Fruit fly (Drosophila melanogaster) whole organism, embryonic: ENCODE data around the gene hop.
A peak's percentile ranks its signal among the peaks of the same experiment; 100 is the strongest.

Source experiments
- Atf3 ChIP-seq: fragments of 200-800 bp; sonication (Bioruptor generic); optimal IDR thresholded peaks from 3 replicates; lab custom pipeline; 2016; ENCODE audit warnings: missing biosample characterization, missing genetic modification characterization
- Awh ChIP-seq: fragments of 200-800 bp; sonication (Bioruptor generic); IDR thresholded peaks from 2 replicates; pipeline ENCODE4, ENCODE4 v1.3.6; 2022; ENCODE audit warnings: missing biosample characterization, missing genetic modification characterization
- Blimp-1 ChIP-seq: fragments of 200-800 bp; sonication (Bioruptor generic); optimal IDR thresholded peaks from 3 replicates; lab custom pipeline; 2018; ENCODE audit warnings: missing biosample characterization, missing genetic modification characterization, mild to moderate bottlenecking, moderate library complexity, missing genetic modification reagents
- CG1024 ChIP-seq: fragments of 200-800 bp; sonication (Bioruptor generic); IDR thresholded peaks from 2 replicates; pipeline ENCODE4 v1.3.6; 2022; ENCODE audit warnings: missing biosample characterization, missing genetic modification characterization
- CG11695 ChIP-seq: fragments of 200-800 bp; sonication (Bioruptor generic); IDR thresholded peaks from 3 replicates; pipeline ENCODE4 v1.3.6; 2022; ENCODE audit warnings: missing biosample characterization, missing genetic modification characterization
- CG13775 ChIP-seq: fragments of 200-800 bp; sonication (Bioruptor generic); optimal IDR thresholded peaks from 3 replicates; lab custom pipeline; 2017; ENCODE audit warnings: missing biosample characterization, mild to moderate bottlenecking, missing genetic modification characterization
- CG14014 ChIP-seq: fragments of 200-800 bp; sonication (Bioruptor generic); IDR thresholded peaks from 2 replicates; pipeline ENCODE4 v1.3.6; 2022; ENCODE audit warnings: missing biosample characterization, missing genetic modification characterization
- CG15269 ChIP-seq: fragments of 200-800 bp; sonication (Bioruptor generic); optimal IDR thresholded peaks from 2 replicates; lab custom pipeline; 2018; ENCODE audit warnings: missing biosample characterization, mild to moderate bottlenecking, missing genetic modification characterization, moderate library complexity
- CG1603 ChIP-seq: fragments of 200-800 bp; sonication (Bioruptor generic); optimal IDR thresholded peaks from 2 replicates; lab custom pipeline; 2019; ENCODE audit warnings: missing biosample characterization, mild to moderate bottlenecking, missing genetic modification characterization, moderate library complexity
- CG17829 ChIP-seq: fragments of 200-800 bp; optimal IDR thresholded peaks from 2 replicates; lab custom pipeline; 2019; ENCODE audit warnings: missing biosample characterization, mild to moderate bottlenecking, missing genetic modification characterization, moderate library complexity
- CG18599 ChIP-seq: fragments of 200-800 bp; sonication (Bioruptor generic); optimal IDR thresholded peaks from 3 replicates; lab custom pipeline; 2017; ENCODE audit warnings: missing biosample characterization, missing genetic modification characterization, mild to moderate bottlenecking, moderate library complexity, missing genetic modification reagents
- CG18619 ChIP-seq: fragments of 200-800 bp; sonication (Bioruptor generic); optimal IDR thresholded peaks from 3 replicates; lab custom pipeline; 2017; ENCODE audit warnings: missing biosample characterization, mild to moderate bottlenecking, missing genetic modification characterization
- CG2120 ChIP-seq: fragments of 200-800 bp; sonication (Bioruptor generic); optimal IDR thresholded peaks from 3 replicates; lab custom pipeline; 2016; ENCODE audit warnings: missing biosample characterization, missing genetic modification characterization
- CG2129 ChIP-seq: fragments of 200-800 bp; sonication (Bioruptor generic); IDR thresholded peaks from 2 replicates; pipeline ENCODE4 v1.3.6; 2022; ENCODE audit warnings: missing biosample characterization, missing genetic modification characterization; ENCODE audit not compliant: partially characterized antibody
- CG2678 ChIP-seq: fragments of 200-800 bp; sonication (Bioruptor generic); optimal IDR thresholded peaks from 3 replicates; lab custom pipeline; 2019; ENCODE audit warnings: missing biosample characterization, mild to moderate bottlenecking, missing genetic modification characterization, moderate library complexity
- CG33557 ChIP-seq: fragments of 200-800 bp; sonication (Bioruptor generic); optimal IDR thresholded peaks from 2 replicates; lab custom pipeline; 2019; ENCODE audit warnings: missing biosample characterization, mild to moderate bottlenecking, missing genetic modification characterization, moderate library complexity
- CG3407 ChIP-seq: fragments of 200-800 bp; sonication (Bioruptor generic); optimal IDR thresholded peaks from 2 replicates; lab custom pipeline; 2018; ENCODE audit warnings: missing biosample characterization, mild to moderate bottlenecking, missing genetic modification characterization
- CG34224 ChIP-seq: fragments of 200-800 bp; sonication (Bioruptor generic); IDR thresholded peaks from 3 replicates; pipeline ENCODE4 v1.3.6; 2022; ENCODE audit warnings: missing biosample characterization, missing genetic modification characterization; ENCODE audit not compliant: partially characterized antibody
- CG34376 ChIP-seq: fragments of 200-800 bp; sonication (Bioruptor generic); optimal IDR thresholded peaks from 2 replicates; lab custom pipeline; 2018; ENCODE audit warnings: missing biosample characterization, mild to moderate bottlenecking, missing genetic modification characterization
- CG43689 ChIP-seq: fragments of 200-800 bp; sonication (Bioruptor generic); IDR thresholded peaks from 2 replicates; pipeline ENCODE4 v1.3.6; 2022; ENCODE audit warnings: missing biosample characterization, missing genetic modification characterization
- CG4404 ChIP-seq: fragments of 200-800 bp; sonication (Bioruptor generic); IDR thresholded peaks from 2 replicates; pipeline ENCODE4 v1.3.6; 2022; ENCODE audit warnings: missing biosample characterization, missing genetic modification characterization
- CG4854 ChIP-seq: fragments of 200-800 bp; sonication (Bioruptor generic); optimal IDR thresholded peaks from 2 replicates; lab custom pipeline; 2016; ENCODE audit warnings: missing biosample characterization, missing genetic modification characterization, inconsistent platforms
- CG5245 ChIP-seq: fragments of 200-800 bp; sonication (Bioruptor generic); optimal IDR thresholded peaks from 3 replicates; lab custom pipeline; 2016; ENCODE audit warnings: missing biosample characterization, missing genetic modification characterization
- CG6854 ChIP-seq: fragments of 200-800 bp; sonication (Bioruptor generic); optimal IDR thresholded peaks from 3 replicates; lab custom pipeline; 2017; ENCODE audit warnings: missing biosample characterization, mild to moderate bottlenecking, missing genetic modification characterization
- CG9817 ChIP-seq: fragments of 200-800 bp; sonication (Bioruptor generic); optimal IDR thresholded peaks from 2 replicates; lab custom pipeline; 2018; ENCODE audit warnings: missing biosample characterization, mild to moderate bottlenecking, missing genetic modification characterization, moderate library complexity
- CHES-1-like ChIP-seq: fragments of 200-800 bp; sonication (Bioruptor generic); optimal IDR thresholded peaks from 2 replicates; lab custom pipeline; 2016; ENCODE audit warnings: missing biosample characterization, missing genetic modification characterization
- Dad ChIP-seq: fragments of 200-800 bp; sonication (Bioruptor generic); optimal IDR thresholded peaks from 3 replicates; lab custom pipeline; 2016; ENCODE audit warnings: missing biosample characterization, missing genetic modification characterization
- Hr51 ChIP-seq, 2 experiments: fragments of 200-800 bp; sonication (Bioruptor generic); optimal IDR thresholded peaks; 2 replicates in 1 of 2; 3 replicates in 1 of 2; lab custom pipeline; 2016 to 2018; ENCODE audit warnings: missing biosample characterization in 2 of 2, missing genetic modification characterization in 2 of 2, mild to moderate bottlenecking in 1 of 2, moderate library complexity in 1 of 2
- NC2β ChIP-seq: fragments of 200-800 bp; sonication (Bioruptor generic); optimal IDR thresholded peaks from 2 replicates; lab custom pipeline; 2016; ENCODE audit warnings: missing biosample characterization, missing genetic modification characterization
- PHDP ChIP-seq: fragments of 200-800 bp; sonication (Bioruptor generic); optimal IDR thresholded peaks from 3 replicates; lab custom pipeline; 2018; ENCODE audit warnings: missing biosample characterization, mild to moderate bottlenecking, missing genetic modification characterization, moderate library complexity
- Ravus ChIP-seq: fragments of 200-800 bp; sonication (Bioruptor generic); IDR thresholded peaks from 2 replicates; pipeline ENCODE4 v1.3.6; 2022; ENCODE audit warnings: missing biosample characterization, missing genetic modification characterization
- Xrp1 ChIP-seq: fragments of 200-800 bp; sonication (Bioruptor generic); IDR thresholded peaks from 2 replicates; pipeline ENCODE4 v1.3.6; 2022; ENCODE audit warnings: missing biosample characterization, missing genetic modification characterization
- bigmax ChIP-seq: fragments of 200-800 bp; sonication (Bioruptor generic); optimal IDR thresholded peaks from 2 replicates; lab custom pipeline; 2018; ENCODE audit warnings: missing biosample characterization, mild to moderate bottlenecking, missing genetic modification characterization
- exex ChIP-seq: fragments of 200-800 bp; sonication (Bioruptor generic); optimal IDR thresholded peaks from 4 replicates; lab custom pipeline; 2018; ENCODE audit warnings: missing biosample characterization, mild to moderate bottlenecking, missing genetic modification characterization, moderate library complexity
- ftz-f1 ChIP-seq: fragments of 200-800 bp; sonication (Bioruptor generic); optimal IDR thresholded peaks from 2 replicates; lab custom pipeline; 2016; ENCODE audit warnings: missing biosample characterization, missing genetic modification characterization
- klu ChIP-seq: fragments of 200-800 bp; sonication (Bioruptor generic); IDR thresholded peaks from 2 replicates; pipeline ENCODE4 v1.3.6; 2022; ENCODE audit warnings: missing biosample characterization, missing genetic modification characterization
- nmo ChIP-seq: fragments of 200-800 bp; sonication (Bioruptor generic); optimal IDR thresholded peaks from 2 replicates; lab custom pipeline; 2018; ENCODE audit warnings: missing biosample characterization, mild to moderate bottlenecking, missing genetic modification characterization, moderate library complexity
- pho ChIP-seq: fragments of 200-800 bp; sonication (Bioruptor generic); optimal IDR thresholded peaks from 2 replicates; lab custom pipeline; 2016; ENCODE audit warnings: missing biosample characterization, missing genetic modification characterization
- repo ChIP-seq: fragments of 200-800 bp; sonication (Bioruptor generic); optimal IDR thresholded peaks from 2 replicates; lab custom pipeline; 2016; ENCODE audit warnings: missing biosample characterization, missing genetic modification characterization
- scrt ChIP-seq: fragments of 200-800 bp; sonication (Bioruptor generic); optimal IDR thresholded peaks from 2 replicates; lab custom pipeline; 2018; ENCODE audit warnings: missing biosample characterization, mild to moderate bottlenecking, missing genetic modification characterization, moderate library complexity
- so ChIP-seq: fragments of 200-800 bp; sonication (Bioruptor generic); IDR thresholded peaks from 3 replicates; pipeline ENCODE4 v1.3.6; 2022; ENCODE audit warnings: missing biosample characterization, missing genetic modification characterization
- sqz ChIP-seq: fragments of 200-800 bp; sonication (Bioruptor generic); optimal IDR thresholded peaks from 3 replicates; lab custom pipeline; 2018; ENCODE audit warnings: missing biosample characterization, mild to moderate bottlenecking, missing genetic modification characterization
- ssp ChIP-seq: fragments of 200-800 bp; sonication (Bioruptor generic); IDR thresholded peaks from 2 replicates; pipeline ENCODE4 v1.3.6; 2022; ENCODE audit warnings: missing biosample characterization, missing genetic modification characterization
- tap ChIP-seq: fragments of 200-800 bp; optimal IDR thresholded peaks from 3 replicates; lab custom pipeline; 2019; ENCODE audit warnings: missing biosample characterization, mild to moderate bottlenecking, missing genetic modification characterization, moderate library complexity
- tgo ChIP-seq: fragments of 200-800 bp; sonication (Bioruptor generic); IDR thresholded peaks from 3 replicates; pipeline ENCODE4 v1.3.6; 2022; ENCODE audit warnings: missing biosample characterization, missing genetic modification characterization
- unpg ChIP-seq: fragments of 200-800 bp; sonication (Bioruptor generic); optimal IDR thresholded peaks from 3 replicates; lab custom pipeline; 2018; ENCODE audit warnings: missing biosample characterization, mild to moderate bottlenecking, missing genetic modification characterization, moderate library complexity
- yki ChIP-seq: fragments of >200 bp; optimal IDR thresholded peaks from 3 replicates; lab custom pipeline; 2018

hop gene

dm6 chrX:11338973-11339867 is 28.7 kb downstream of the hop start (continued):
- TF ChIP-seq CG18599 (GFP tag; lab: Kevin White, UChicago) (peak; percentile 12), ssp (GFP tag; lab: Robert Waterston, UW) (peak; percentile 35), CG15269 (tag; lab: Kevin White, UChicago) (no peak), so (GFP tag; lab: Robert Waterston, UW) (no peak), CG4854 (GFP tag; lab: Kevin White, UChicago) (no peak), CG1024 (GFP tag; lab: Robert Waterston, UW) (no peak), CG2120 (peak; percentile 75), Awh (no peak), Blimp-1 (GFP tag; lab: Kevin White, UChicago) (peak; percentile 17), CG2129 (GFP tag; lab: Robert Waterston, UW) (peak; percentile 61), CG6854 (GFP tag; lab: Kevin White, UChicago) (no peak), Xrp1 (no peak), CG13775 (GFP tag; lab: Kevin White, UChicago) (peak; percentile 40), CG4404 (GFP tag; lab: Robert Waterston, UW) (peak; percentile 31; the same call in 1 of the 2 replicates), NC2β (GFP tag; lab: Kevin White, UChicago) (peak; percentile 9), CG43689 (GFP tag; lab: Robert Waterston, UW) (no peak), CG1603 (peak; percentile 89), sqz (GFP tag; lab: Kevin White, UChicago) (peak; percentile 68), CG11695 (no peak), CG18619 (GFP tag; lab: Kevin White, UChicago) (no peak), CG2678 (tag; lab: Kevin White, UChicago) (peak; percentile 23), yki (lab: Kevin White, UChicago) (no peak), scrt (GFP tag; lab: Kevin White, UChicago) (no peak), CG9817 (tag; lab: Kevin White, UChicago) (peak; percentile 52), bigmax (GFP tag; lab: Kevin White, UChicago) (no peak), CG34376 (GFP tag; lab: Kevin White, UChicago) (no peak), Dad (GFP tag; lab: Kevin White, UChicago) (no peak), CG34224 (GFP tag; lab: Robert Waterston, UW) (peak; percentile 84), CG5245 (GFP tag; lab: Kevin White, UChicago) (no peak), pho (GFP tag; lab: Kevin White, UChicago) (peak; percentile 53), repo (GFP tag; lab: Kevin White, UChicago) (no peak), Atf3 (GFP tag; lab: Kevin White, UChicago) (peak; percentile 52), unpg (GFP tag; lab: Kevin White, UChicago) (peak; percentile 9), CG3407 (GFP tag; lab: Kevin White, UChicago) (no peak), CG14014 (GFP tag; lab: Robert Waterston, UW) (0 out of 2 replicates have a peak, but pooled peaks have one; percentile 19), CHES-1-like (GFP tag; lab: Kevin White, UChicago) (peak; percentile 72), nmo (GFP tag; lab: Kevin White, UChicago) (peak; percentile 45), tap (tag; lab: Kevin White, UChicago) (no peak), ftz-f1 (GFP tag; lab: Kevin White, UChicago) (no peak), Ravus (GFP tag; lab: Robert Waterston, UW) (no peak), PHDP (no peak), exex (tag; lab: Kevin White, UChicago) (peak; percentile 14), CG17829 (tag; lab: Kevin White, UChicago) (peak; percentile 50), Hr51 (GFP tag; optimal IDR thresholded peaks at IDR 0.05; lab: Kevin White, UChicago) (peak in 1 of 2 experiments; percentile 44), tgo (GFP tag; lab: Robert Waterston, UW) (no peak), CG33557 (no peak), klu (GFP tag; lab: Robert Waterston, UW) (no peak)
